Fruit fly (Drosophila melanogaster) whole organism, prepupa: ENCODE data around the gene CG6330.

Experiments
- Blimp-1 ChIP-seq: fragments of 200-800 bp; sonication (Bioruptor generic); optimal IDR thresholded peaks from 3 replicates; lab custom pipeline; 2017; ENCODE audit warnings: missing biosample characterization, missing genetic modification characterization, mild to moderate bottlenecking, moderate library complexity, missing genetic modification reagents
- CG10631 ChIP-seq: fragments of 200-800 bp; sonication (Bioruptor generic); optimal IDR thresholded peaks from 2 replicates; lab custom pipeline; 2016; ENCODE audit warnings: missing biosample characterization, missing genetic modification characterization
- CG10669 ChIP-seq: fragments of 200-800 bp; sonication (Bioruptor generic); optimal IDR thresholded peaks from 3 replicates; lab custom pipeline; 2018; ENCODE audit warnings: missing biosample characterization, mild to moderate bottlenecking, missing genetic modification characterization, moderate library complexity
- CG11294 ChIP-seq: fragments of 200-800 bp; sonication (Bioruptor generic); IDR thresholded peaks from 2 replicates; pipeline ENCODE4 v1.3.6; 2022; ENCODE audit warnings: missing biosample characterization, missing genetic modification characterization
- CG11762 ChIP-seq: fragments of 200-800 bp; sonication (Bioruptor generic); optimal IDR thresholded peaks from 3 replicates; lab custom pipeline; 2016; ENCODE audit warnings: missing biosample characterization, missing genetic modification characterization; ENCODE audit not compliant: insufficient read depth
- CG11902 ChIP-seq: fragments of 200-800 bp; sonication (Bioruptor generic); optimal IDR thresholded peaks from 3 replicates; lab custom pipeline; 2016; ENCODE audit warnings: missing biosample characterization, missing genetic modification characterization
- CG16779 ChIP-seq: fragments of 200-800 bp; sonication (Bioruptor generic); optimal IDR thresholded peaks from 3 replicates; lab custom pipeline; 2017; ENCODE audit warnings: missing biosample characterization, mild to moderate bottlenecking, missing genetic modification characterization
- CG3032 ChIP-seq: fragments of 200-800 bp; optimal IDR thresholded peaks from 2 replicates; lab custom pipeline; 2019; ENCODE audit warnings: missing biosample characterization, mild to moderate bottlenecking, missing genetic modification characterization, moderate library complexity
- CG31627 ChIP-seq: fragments of 200-800 bp; sonication (Bioruptor generic); optimal IDR thresholded peaks from 3 replicates; lab custom pipeline; 2016; ENCODE audit warnings: missing biosample characterization, missing genetic modification characterization
- CG34406 ChIP-seq: fragments of 200-800 bp; sonication (Bioruptor generic); optimal IDR thresholded peaks from 3 replicates; lab custom pipeline; 2016; ENCODE audit warnings: missing biosample characterization, missing genetic modification characterization
- CG3919 ChIP-seq: fragments of 200-800 bp; sonication (Bioruptor generic); optimal IDR thresholded peaks from 3 replicates; lab custom pipeline; 2016; ENCODE audit warnings: missing biosample characterization, missing genetic modification characterization
- CG4318 ChIP-seq: fragments of 200-800 bp; sonication (Bioruptor generic); optimal IDR thresholded peaks from 3 replicates; lab custom pipeline; 2017; ENCODE audit warnings: missing biosample characterization, mild to moderate bottlenecking, missing genetic modification characterization
- CG6163 ChIP-seq: fragments of 200-800 bp; sonication (Bioruptor generic); IDR thresholded peaks from 3 replicates; pipeline ENCODE4 v1.3.6; 2022; ENCODE audit warnings: missing biosample characterization, missing genetic modification characterization
- CG6808 ChIP-seq: fragments of 200-800 bp; sonication (Bioruptor generic); optimal IDR thresholded peaks from 3 replicates; lab custom pipeline; 2017; ENCODE audit warnings: missing biosample characterization, missing genetic modification characterization, mild to moderate bottlenecking, moderate library complexity, missing genetic modification reagents
- CG6854 ChIP-seq: fragments of 200-800 bp; sonication (Bioruptor generic); optimal IDR thresholded peaks from 2 replicates; lab custom pipeline; 2017; ENCODE audit warnings: missing biosample characterization, mild to moderate bottlenecking, missing genetic modification characterization
- CG7368 ChIP-seq: fragments of 200-800 bp; sonication (Bioruptor generic); optimal IDR thresholded peaks from 3 replicates; lab custom pipeline; 2016; ENCODE audit warnings: missing biosample characterization, missing genetic modification characterization
- CG8119 ChIP-seq: fragments of 200-800 bp; sonication (Bioruptor generic); IDR thresholded peaks from 3 replicates; pipeline ENCODE4 v1.3.6; 2022; ENCODE audit warnings: missing biosample characterization, missing genetic modification characterization
- CG8319 ChIP-seq: fragments of 200-800 bp; sonication (Bioruptor generic); optimal IDR thresholded peaks from 3 replicates; lab custom pipeline; 2016; ENCODE audit warnings: missing biosample characterization, missing genetic modification characterization
- CG8632 ChIP-seq: fragments of 200-800 bp; sonication (Bioruptor generic); optimal IDR thresholded peaks from 3 replicates; lab custom pipeline; 2016; ENCODE audit warnings: missing biosample characterization, missing genetic modification characterization
- CG9139 ChIP-seq: fragments of 200-800 bp; sonication (Bioruptor generic); optimal IDR thresholded peaks from 3 replicates; lab custom pipeline; 2017; ENCODE audit warnings: missing biosample characterization, mild to moderate bottlenecking, missing genetic modification characterization
- Eip75B ChIP-seq: fragments of 200-800 bp; sonication (Bioruptor generic); optimal IDR thresholded peaks from 3 replicates; lab custom pipeline; 2016; ENCODE audit warnings: missing biosample characterization, missing genetic modification characterization
- Eip78C ChIP-seq: fragments of 200-800 bp; sonication (Bioruptor generic); peaks from one replicate; lab custom pipeline; 2016; ENCODE audit warnings: missing biosample characterization, missing genetic modification characterization
- Ets21C ChIP-seq: fragments of 200-800 bp; sonication (Bioruptor generic); optimal IDR thresholded peaks from 3 replicates; lab custom pipeline; 2016; ENCODE audit warnings: missing biosample characterization, missing genetic modification characterization
- Hr38 ChIP-seq: sonication (Bioruptor generic); optimal IDR thresholded peaks from 2 replicates; lab custom pipeline; 2016; ENCODE audit warnings: missing biosample characterization, missing genetic modification characterization
- Hr39 ChIP-seq: fragments of 200-800 bp; sonication (Bioruptor generic); optimal IDR thresholded peaks from 2 replicates; lab custom pipeline; 2016; ENCODE audit warnings: missing biosample characterization, missing genetic modification characterization
- Hr4 ChIP-seq: fragments of 200-800 bp; sonication (Bioruptor generic); optimal IDR thresholded peaks from 3 replicates; lab custom pipeline; 2016; ENCODE audit warnings: missing biosample characterization, missing genetic modification characterization
- Met ChIP-seq: fragments of 200-800 bp; sonication (Bioruptor generic); optimal IDR thresholded peaks from 3 replicates; lab custom pipeline; 2016; ENCODE audit warnings: missing biosample characterization, missing genetic modification characterization
- OdsH ChIP-seq: fragments of 200-800 bp; sonication (Bioruptor generic); optimal IDR thresholded peaks from 3 replicates; lab custom pipeline; 2016; ENCODE audit warnings: missing biosample characterization, missing genetic modification characterization
- Smox ChIP-seq: fragments of 200-800 bp; sonication (Bioruptor generic); optimal IDR thresholded peaks from 3 replicates; lab custom pipeline; 2016; ENCODE audit warnings: missing biosample characterization, missing genetic modification characterization
- Sox14 ChIP-seq: fragments of 200-800 bp; sonication (Bioruptor generic); optimal IDR thresholded peaks from 3 replicates; lab custom pipeline; 2016; ENCODE audit warnings: missing biosample characterization, missing genetic modification characterization
- Sox15 ChIP-seq: fragments of 200-800 bp; sonication (Bioruptor generic); optimal IDR thresholded peaks from 3 replicates; lab custom pipeline; 2016; ENCODE audit warnings: missing biosample characterization, missing genetic modification characterization
- achi ChIP-seq: fragments of 200-800 bp; sonication (Bioruptor generic); optimal IDR thresholded peaks from 3 replicates; lab custom pipeline; 2016; ENCODE audit warnings: missing biosample characterization, missing genetic modification characterization
- acj6 ChIP-seq: fragments of 200-800 bp; sonication (Bioruptor generic); optimal IDR thresholded peaks from 3 replicates; lab custom pipeline; 2016; ENCODE audit warnings: missing biosample characterization, missing genetic modification characterization
- cyc ChIP-seq: fragments of 200-800 bp; sonication (Bioruptor generic); optimal IDR thresholded peaks from 3 replicates; lab custom pipeline; 2016; ENCODE audit warnings: missing biosample characterization, missing genetic modification characterization
- dac ChIP-seq: fragments of 200-800 bp; sonication (Bioruptor generic); optimal IDR thresholded peaks from 2 replicates; lab custom pipeline; 2017; ENCODE audit warnings: missing biosample characterization, mild to moderate bottlenecking, missing genetic modification characterization
- dsx ChIP-seq: fragments of 200-800 bp; optimal IDR thresholded peaks from 3 replicates; lab custom pipeline; 2019; ENCODE audit warnings: missing biosample characterization, mild to moderate bottlenecking, missing genetic modification characterization, moderate library complexity; ENCODE audit not compliant: poor library complexity, severe bottlenecking
- eg ChIP-seq: fragments of 200-800 bp; sonication (Bioruptor generic); IDR thresholded peaks from 3 replicates; pipeline ENCODE4 v1.3.6; 2022; ENCODE audit warnings: missing biosample characterization, missing genetic modification characterization
- esn ChIP-seq: fragments of 200-800 bp; sonication (Bioruptor generic); optimal IDR thresholded peaks from 2 replicates; lab custom pipeline; 2016; ENCODE audit warnings: missing biosample characterization, mild to moderate bottlenecking, missing genetic modification characterization, moderate library complexity
- fd59A ChIP-seq: fragments of 200-800 bp; sonication (Bioruptor generic); optimal IDR thresholded peaks from 2 replicates; lab custom pipeline; 2017; ENCODE audit warnings: missing biosample characterization, mild to moderate bottlenecking, missing genetic modification characterization, missing genetic modification reagents
- fd85E ChIP-seq: fragments of 200-800 bp; sonication (Bioruptor generic); optimal IDR thresholded peaks from 3 replicates; lab custom pipeline; 2016; ENCODE audit warnings: missing biosample characterization, missing genetic modification characterization
- fkh ChIP-seq: fragments of 200-800 bp; sonication (Bioruptor generic); optimal IDR thresholded peaks from 3 replicates; lab custom pipeline; 2017; ENCODE audit warnings: missing biosample characterization, mild to moderate bottlenecking, missing genetic modification characterization, moderate library complexity
- lz ChIP-seq: fragments of 200-800 bp; sonication (Bioruptor generic); optimal IDR thresholded peaks from 3 replicates; lab custom pipeline; 2016; ENCODE audit warnings: missing biosample characterization, missing genetic modification characterization
- net ChIP-seq: fragments of 200-800 bp; sonication (Bioruptor generic); optimal IDR thresholded peaks from 3 replicates; lab custom pipeline; 2016; ENCODE audit warnings: missing biosample characterization, missing genetic modification characterization
- pdm3 ChIP-seq: fragments of 200-800 bp; sonication (Bioruptor generic); optimal IDR thresholded peaks from 3 replicates; lab custom pipeline; 2016; ENCODE audit warnings: missing biosample characterization, missing genetic modification characterization
- salr ChIP-seq, 2 experiments: fragments of 200-800 bp; sonication (Bioruptor generic); optimal IDR thresholded peaks; 3 replicates each; lab custom pipeline; 2016 to 2018; ENCODE audit warnings: missing biosample characterization in 2 of 2, missing genetic modification characterization in 2 of 2, mild to moderate bottlenecking in 1 of 2
- spab ChIP-seq: fragments of 200-800 bp; sonication (Bioruptor generic); optimal IDR thresholded peaks from 2 replicates; lab custom pipeline; 2017; ENCODE audit warnings: missing biosample characterization, mild to moderate bottlenecking, missing genetic modification characterization, missing genetic modification reagents
- svp ChIP-seq: fragments of 200-800 bp; sonication (Bioruptor generic); peaks from one replicate; lab custom pipeline; 2016; ENCODE audit warnings: missing biosample characterization, missing genetic modification characterization
- topi ChIP-seq: fragments of 200-800 bp; sonication (Bioruptor generic); optimal IDR thresholded peaks from 3 replicates; lab custom pipeline; 2016; ENCODE audit warnings: missing biosample characterization, missing genetic modification characterization

CG6330 gene

DNA sequence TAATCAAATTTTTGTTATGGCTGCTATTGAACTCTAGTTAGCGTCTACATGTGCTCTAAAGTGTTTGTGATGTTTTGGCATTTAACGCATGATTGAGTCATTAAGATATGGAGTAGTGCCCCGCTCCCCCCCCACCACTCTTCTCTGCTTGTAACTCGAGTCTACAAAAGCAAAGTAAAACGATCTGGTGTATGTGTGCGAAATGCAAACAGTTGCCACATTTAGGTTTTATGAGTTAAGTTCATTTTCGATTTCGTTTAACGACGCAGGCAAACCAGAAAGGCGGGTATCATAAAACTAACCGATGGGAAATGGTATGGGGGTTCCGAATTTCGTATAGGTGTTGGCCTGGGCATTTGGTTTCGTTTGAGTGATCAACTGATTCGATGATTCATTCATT, 23.8 kb downstream of the CG6330 start:
- peak; percentile 83 for TF ChIP-seq fkh
- TF ChIP-seq Smox (GFP tag; lab: Kevin White, UChicago), result no peak
- TF ChIP-seq, all 60 proteins: peak for 1

DNA sequence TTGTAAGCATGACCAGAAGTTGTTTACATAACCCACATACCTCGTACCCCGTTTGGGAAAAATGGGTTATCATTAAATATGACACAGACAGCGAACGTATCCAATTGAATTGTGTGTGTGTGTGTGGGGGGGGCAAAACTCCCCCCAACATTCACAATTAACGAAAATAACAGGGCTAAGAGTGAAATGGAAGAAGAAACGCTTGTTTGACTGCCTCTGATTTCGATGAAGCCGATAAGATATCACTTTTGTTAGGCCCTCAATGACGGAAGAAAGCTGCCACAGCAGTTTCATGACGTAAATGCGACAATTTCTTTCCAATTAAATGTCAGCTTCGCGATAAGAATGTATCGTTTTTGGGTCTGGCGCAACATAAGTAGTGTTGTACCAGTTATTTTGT, 24.4 kb downstream of the CG6330 start:
- no peak for TF ChIP-seq CG34406
- TF ChIP-seq Eip78C, result peak; percentile 42
- TF ChIP-seq CG11762 (GFP tag; lab: Kevin White, UChicago), result no peak
- no peak for TF ChIP-seq OdsH (GFP tag; lab: Kevin White, UChicago)
- no peak for TF ChIP-seq svp (GFP tag; lab: Kevin White, UChicago)
- TF ChIP-seq CG6854 (GFP tag; lab: Kevin White, UChicago), result peak; percentile 23
- TF ChIP-seq CG4318 (GFP tag; lab: Kevin White, UChicago), result no peak
- TF ChIP-seq topi, result no peak
- no peak for TF ChIP-seq CG10631 (GFP tag; lab: Kevin White, UChicago)
- peak; percentile 46 for TF ChIP-seq fkh
- TF ChIP-seq CG6163 (GFP tag; lab: Robert Waterston, UW), result no peak

dm6 chr3R:26928424-26928823, 29.9 kb downstream of the CG6330 start:
- peak; percentile 58 for TF ChIP-seq fd85E (GFP tag; lab: Kevin White, UChicago)
- TF ChIP-seq fkh, result no peak
- peak; percentile 80 for TF ChIP-seq lz (GFP tag; lab: Kevin White, UChicago)
- TF ChIP-seq pdm3, result peak; percentile 88
- peak; percentile 52 for TF ChIP-seq CG9139 (GFP tag; lab: Kevin White, UChicago)
- TF ChIP-seq CG8319, result peak; percentile 83
- TF ChIP-seq Smox (GFP tag; lab: Kevin White, UChicago), result peak; percentile 90
- TF ChIP-seq Hr4 (GFP tag; lab: Kevin White, UChicago), result peak; percentile 91
- TF ChIP-seq CG8119 (GFP tag; lab: Robert Waterston, UW), result peak; percentile 97
- TF ChIP-seq CG10669 (GFP tag; lab: Kevin White, UChicago), result peak; percentile 79
- TF ChIP-seq OdsH (GFP tag; lab: Kevin White, UChicago), result peak; percentile 94
- TF ChIP-seq fd59A (GFP tag; lab: Kevin White, UChicago), result peak; percentile 81
- peak; percentile 80 for TF ChIP-seq Blimp-1 (GFP tag; lab: Kevin White, UChicago)
- TF ChIP-seq topi, result peak; percentile 87
- peak; percentile 85 for TF ChIP-seq Sox14 (GFP tag; lab: Kevin White, UChicago)
- TF ChIP-seq CG6163 (GFP tag; lab: Robert Waterston, UW), result peak; percentile 95
- peak; percentile 73 for TF ChIP-seq CG3032 (tag; lab: Kevin White, UChicago)
- TF ChIP-seq Hr39 (GFP tag; lab: Kevin White, UChicago), result peak; percentile 84
- TF ChIP-seq dsx, result peak; percentile 84
- TF ChIP-seq dac, result peak; percentile 75
- peak; percentile 93 for TF ChIP-seq esn (GFP tag; lab: Kevin White, UChicago)
- TF ChIP-seq salr (GFP tag; optimal IDR thresholded peaks at IDR 0.05; lab: Kevin White, UChicago), result peak; percentile 61 to 90
- TF ChIP-seq CG7368 (GFP tag; lab: Kevin White, UChicago), result peak; percentile 85
- TF ChIP-seq CG6808, result peak; percentile 79
- peak; percentile 73 for TF ChIP-seq CG11902 (GFP tag; lab: Kevin White, UChicago)
- peak; percentile 77 for TF ChIP-seq CG11294
- peak; percentile 70 for TF ChIP-seq Eip75B (GFP tag; lab: Kevin White, UChicago)
- peak; percentile 53 for TF ChIP-seq CG16779
- TF ChIP-seq Hr38, result no peak
- TF ChIP-seq Met (GFP tag; lab: Kevin White, UChicago), result peak; percentile 88
- TF ChIP-seq spab (GFP tag; lab: Kevin White, UChicago), result peak; percentile 70
- TF ChIP-seq CG31627 (GFP tag; lab: Kevin White, UChicago), result peak; percentile 87
- TF ChIP-seq net (GFP tag; lab: Kevin White, UChicago), result peak; percentile 94
- peak; percentile 63 for TF ChIP-seq Ets21C (GFP tag; lab: Kevin White, UChicago)
- peak; percentile 92 for TF ChIP-seq acj6
- peak; percentile 79 for TF ChIP-seq cyc
- TF ChIP-seq Sox15 (GFP tag; lab: Kevin White, UChicago), result peak; percentile 83
- peak; percentile 95 for TF ChIP-seq CG8632 (GFP tag; lab: Kevin White, UChicago)
- TF ChIP-seq eg (GFP tag; lab: Robert Waterston, UW), result peak; percentile 93
- TF ChIP-seq achi, result peak; percentile 91
- TF ChIP-seq CG3919 (GFP tag; lab: Kevin White, UChicago), result peak; percentile 92
